Fruit fly (Drosophila melanogaster) whole organism, embryonic: ENCODE data around the gene cana.
A peak's percentile ranks its signal among the peaks of the same experiment; 100 is the strongest.

Experiments
- Adf1 ChIP-seq: fragments of 200-800 bp; sonication (Bioruptor generic); IDR thresholded peaks from 2 replicates; pipeline ENCODE4 v1.3.6; 2022; ENCODE audit warnings: missing biosample characterization, missing genetic modification characterization
- BEAF-32 ChIP-seq: fragments of 200-800 bp; sonication (Bioruptor generic); optimal IDR thresholded peaks from 3 replicates; lab custom pipeline; 2017; ENCODE audit warnings: missing biosample characterization, missing genetic modification characterization, mild to moderate bottlenecking, moderate library complexity, missing genetic modification reagents
- CG11085 ChIP-seq: fragments of 200-800 bp; sonication (Bioruptor generic); IDR thresholded peaks from 2 replicates; pipeline ENCODE4 v1.3.6; 2022; ENCODE audit warnings: missing biosample characterization, missing genetic modification characterization
- CG15011 ChIP-seq: fragments of 200-800 bp; sonication (Bioruptor generic); optimal IDR thresholded peaks from 3 replicates; lab custom pipeline; 2018; ENCODE audit warnings: missing biosample characterization, mild to moderate bottlenecking, missing genetic modification characterization
- CG17359 ChIP-seq: fragments of 200-800 bp; sonication (Bioruptor generic); optimal IDR thresholded peaks from 3 replicates; lab custom pipeline; 2018; ENCODE audit warnings: missing biosample characterization, mild to moderate bottlenecking, missing genetic modification characterization, moderate library complexity
- CG17568 ChIP-seq: fragments of 200-800 bp; sonication (Bioruptor generic); optimal IDR thresholded peaks from 2 replicates; lab custom pipeline; 2018; ENCODE audit warnings: missing biosample characterization, mild to moderate bottlenecking, missing genetic modification characterization, moderate library complexity
- CG17802 ChIP-seq: fragments of 200-800 bp; sonication (Bioruptor generic); optimal IDR thresholded peaks from 2 replicates; lab custom pipeline; 2018; ENCODE audit warnings: missing biosample characterization, mild to moderate bottlenecking, missing genetic modification characterization, moderate library complexity
- CG17912 ChIP-seq: fragments of 200-800 bp; sonication (Bioruptor generic); optimal IDR thresholded peaks from 2 replicates; lab custom pipeline; 2018; ENCODE audit warnings: missing biosample characterization, mild to moderate bottlenecking, missing genetic modification characterization
- CG2129 ChIP-seq: fragments of 200-800 bp; sonication (Bioruptor generic); IDR thresholded peaks from 2 replicates; pipeline ENCODE4 v1.3.6; 2022; ENCODE audit warnings: missing biosample characterization, missing genetic modification characterization; ENCODE audit not compliant: partially characterized antibody
- CG2875 ChIP-seq: fragments of 200-800 bp; sonication (Bioruptor generic); optimal IDR thresholded peaks from 2 replicates; lab custom pipeline; 2017; ENCODE audit warnings: missing biosample characterization, mild to moderate bottlenecking, missing genetic modification characterization, missing genetic modification reagents
- CG2889 ChIP-seq: fragments of 200-800 bp; sonication (Bioruptor generic); IDR thresholded peaks from 3 replicates; pipeline ENCODE4 v1.3.6; 2022; ENCODE audit warnings: missing biosample characterization, missing genetic modification characterization
- CG3163 ChIP-seq: fragments of 200-800 bp; sonication (Bioruptor generic); optimal IDR thresholded peaks from 3 replicates; lab custom pipeline; 2016; ENCODE audit warnings: missing biosample characterization, missing genetic modification characterization
- CG3407 ChIP-seq: fragments of 200-800 bp; sonication (Bioruptor generic); optimal IDR thresholded peaks from 2 replicates; lab custom pipeline; 2018; ENCODE audit warnings: missing biosample characterization, mild to moderate bottlenecking, missing genetic modification characterization
- CG34224 ChIP-seq: fragments of 200-800 bp; sonication (Bioruptor generic); IDR thresholded peaks from 3 replicates; pipeline ENCODE4 v1.3.6; 2022; ENCODE audit warnings: missing biosample characterization, missing genetic modification characterization; ENCODE audit not compliant: partially characterized antibody
- CG34422 ChIP-seq: fragments of 200-800 bp; sonication (Bioruptor generic); IDR thresholded peaks from 3 replicates; pipeline ENCODE4 v1.3.6; 2022; ENCODE audit warnings: missing biosample characterization, missing genetic modification characterization
- CG4820 ChIP-seq: fragments of 200-800 bp; sonication (Bioruptor generic); optimal IDR thresholded peaks from 3 replicates; lab custom pipeline; 2016; ENCODE audit warnings: missing biosample characterization, missing genetic modification characterization
- CG4854 ChIP-seq: fragments of 200-800 bp; sonication (Bioruptor generic); optimal IDR thresholded peaks from 2 replicates; lab custom pipeline; 2016; ENCODE audit warnings: missing biosample characterization, missing genetic modification characterization, inconsistent platforms
- CG8089 ChIP-seq: fragments of 200-800 bp; sonication (Bioruptor generic); optimal IDR thresholded peaks from 3 replicates; lab custom pipeline; 2016; ENCODE audit warnings: missing biosample characterization, missing genetic modification characterization
- Camta ChIP-seq: fragments of 200-800 bp; sonication (Bioruptor generic); optimal IDR thresholded peaks from 2 replicates; lab custom pipeline; 2016; ENCODE audit warnings: missing biosample characterization, missing genetic modification characterization
- Dad ChIP-seq: fragments of 200-800 bp; sonication (Bioruptor generic); optimal IDR thresholded peaks from 3 replicates; lab custom pipeline; 2016; ENCODE audit warnings: missing biosample characterization, missing genetic modification characterization
- HHEX ChIP-seq: fragments of 200-800 bp; sonication (Bioruptor generic); optimal IDR thresholded peaks from 3 replicates; lab custom pipeline; 2017; ENCODE audit warnings: missing biosample characterization, mild to moderate bottlenecking, missing genetic modification characterization, missing genetic modification reagents
- HLHmδ ChIP-seq: fragments of 200-800 bp; sonication (Bioruptor generic); optimal IDR thresholded peaks from 2 replicates; lab custom pipeline; 2018; ENCODE audit warnings: missing biosample characterization, mild to moderate bottlenecking, missing genetic modification characterization, moderate library complexity
- MBD-R2 ChIP-seq: fragments of 200-800 bp; sonication (Bioruptor generic); IDR thresholded peaks from 2 replicates; pipeline ENCODE4 v1.3.6; 2022; ENCODE audit warnings: missing biosample characterization, missing genetic modification characterization
- Mad ChIP-seq: fragments of 200-800 bp; sonication (Bioruptor generic); optimal IDR thresholded peaks from 2 replicates; lab custom pipeline; 2016; ENCODE audit warnings: missing biosample characterization, missing genetic modification characterization
- Mrtf ChIP-seq: fragments of 200-800 bp; sonication (Bioruptor generic); IDR thresholded peaks from 3 replicates; pipeline ENCODE4 v1.3.6; 2022; ENCODE audit warnings: missing biosample characterization, missing genetic modification characterization
- Myb ChIP-seq: fragments of 200-800 bp; sonication (Bioruptor generic); optimal IDR thresholded peaks from 2 replicates; lab custom pipeline; 2016; ENCODE audit warnings: missing biosample characterization, missing genetic modification characterization
- Sox102F ChIP-seq: fragments of 200-800 bp; sonication (Bioruptor generic); optimal IDR thresholded peaks from 2 replicates; lab custom pipeline; 2018; ENCODE audit warnings: missing biosample characterization, mild to moderate bottlenecking, missing genetic modification characterization, moderate library complexity
- Xbp1 ChIP-seq: fragments of 200-800 bp; sonication (Bioruptor generic); optimal IDR thresholded peaks from 3 replicates; lab custom pipeline; 2016; ENCODE audit warnings: missing biosample characterization, mild to moderate bottlenecking, missing genetic modification characterization
- ato ChIP-seq: fragments of 200-800 bp; sonication (Bioruptor generic); IDR thresholded peaks from 2 replicates; pipeline ENCODE4 v1.3.6; 2022; ENCODE audit warnings: missing biosample characterization, missing genetic modification characterization; ENCODE audit not compliant: partially characterized antibody
- bsh ChIP-seq, 2 experiments: fragments of 200-800 bp; sonication (Bioruptor generic); optimal IDR thresholded peaks; 2 replicates each; lab custom pipeline; 2017 to 2018; ENCODE audit warnings: mild to moderate bottlenecking in 2 of 2, missing biosample characterization in 2 of 2, missing genetic modification characterization in 2 of 2, moderate library complexity in 1 of 2
- chif ChIP-seq, 2 experiments: fragments of 200-800 bp; sonication (Bioruptor generic); optimal IDR thresholded peaks; 3 replicates each; lab custom pipeline; 2016; ENCODE audit warnings: missing biosample characterization in 2 of 2, missing genetic modification characterization in 2 of 2
- chinmo ChIP-seq: fragments of 200-800 bp; sonication (Bioruptor generic); IDR thresholded peaks from 4 replicates; pipeline ENCODE4 v1.3.6; 2022; ENCODE audit warnings: missing biosample characterization, missing genetic modification characterization; ENCODE audit not compliant: partially characterized antibody
- ci ChIP-seq: fragments of 200-800 bp; sonication (Bioruptor generic); IDR thresholded peaks from 3 replicates; pipeline ENCODE4 v1.3.6; 2022; ENCODE audit warnings: missing biosample characterization, missing genetic modification characterization
- danr ChIP-seq: fragments of 200-800 bp; sonication (Bioruptor generic); IDR thresholded peaks from 2 replicates; pipeline ENCODE4 v1.3.6; 2022; ENCODE audit warnings: missing biosample characterization, missing genetic modification characterization
- dysf ChIP-seq: fragments of 200-800 bp; sonication (Bioruptor generic); IDR thresholded peaks from 3 replicates; pipeline ENCODE4 v1.3.6; 2022; ENCODE audit warnings: missing biosample characterization, missing genetic modification characterization
- en ChIP-seq: fragments of 200-800 bp; sonication (Bioruptor generic); optimal IDR thresholded peaks from 2 replicates; lab custom pipeline; 2016; ENCODE audit warnings: missing biosample characterization, missing genetic modification characterization
- ewg ChIP-seq: fragments of 200-800 bp; sonication (Bioruptor generic); optimal IDR thresholded peaks from 3 replicates; lab custom pipeline; 2017; ENCODE audit warnings: mild to moderate bottlenecking, missing biosample characterization, missing genetic modification reagents, missing genetic modification characterization
- gro ChIP-seq: fragments of 200-800 bp; sonication (Bioruptor generic); optimal IDR thresholded peaks from 2 replicates; lab custom pipeline; 2016; ENCODE audit warnings: missing biosample characterization, missing genetic modification characterization
- jing ChIP-seq: fragments of 200-800 bp; sonication (Bioruptor generic); optimal IDR thresholded peaks from 2 replicates; lab custom pipeline; 2018; ENCODE audit warnings: missing biosample characterization, mild to moderate bottlenecking, missing genetic modification characterization
- klu ChIP-seq: fragments of 200-800 bp; sonication (Bioruptor generic); IDR thresholded peaks from 2 replicates; pipeline ENCODE4 v1.3.6; 2022; ENCODE audit warnings: missing biosample characterization, missing genetic modification characterization
- maf-S ChIP-seq: fragments of 200-800 bp; sonication (Bioruptor generic); optimal IDR thresholded peaks from 2 replicates; lab custom pipeline; 2016; ENCODE audit warnings: missing biosample characterization, missing genetic modification characterization
- nau ChIP-seq: fragments of 200-800 bp; sonication (Bioruptor generic); optimal IDR thresholded peaks from 3 replicates; lab custom pipeline; 2017; ENCODE audit warnings: missing biosample characterization, mild to moderate bottlenecking, missing genetic modification characterization, missing genetic modification reagents
- peb ChIP-seq: fragments of 200-800 bp; sonication (Bioruptor generic); IDR thresholded peaks from 2 replicates; pipeline ENCODE4 v1.3.6; 2022; ENCODE audit warnings: missing biosample characterization, missing genetic modification characterization
- pzg ChIP-seq: fragments of 200-800 bp; sonication (Bioruptor generic); optimal IDR thresholded peaks from 3 replicates; lab custom pipeline; 2018; ENCODE audit warnings: missing biosample characterization, mild to moderate bottlenecking, missing genetic modification characterization, moderate library complexity
- ranshi ChIP-seq: fragments of 200-800 bp; sonication (Bioruptor generic); IDR thresholded peaks from 2 replicates; pipeline ENCODE4 v1.3.6; 2022; ENCODE audit warnings: missing biosample characterization, missing genetic modification characterization
- so ChIP-seq: fragments of 200-800 bp; sonication (Bioruptor generic); IDR thresholded peaks from 3 replicates; pipeline ENCODE4 v1.3.6; 2022; ENCODE audit warnings: missing biosample characterization, missing genetic modification characterization
- twi ChIP-seq: fragments of 200-800 bp; optimal IDR thresholded peaks from 2 replicates; lab custom pipeline; 2019; ENCODE audit warnings: missing biosample characterization, mild to moderate bottlenecking, missing genetic modification characterization, moderate library complexity
- tx ChIP-seq: fragments of 200-800 bp; sonication (Bioruptor generic); optimal IDR thresholded peaks from 2 replicates; lab custom pipeline; 2016; ENCODE audit warnings: missing biosample characterization, missing genetic modification characterization
- wdn ChIP-seq: fragments of 200-800 bp; sonication (Bioruptor generic); IDR thresholded peaks from 2 replicates; pipeline ENCODE4 v1.3.6; 2022; ENCODE audit warnings: missing biosample characterization, missing genetic modification characterization
- zen2 ChIP-seq: fragments of 200-800 bp; sonication (Bioruptor generic); IDR thresholded peaks from 3 replicates; pipeline ENCODE4 v1.3.6; 2022; ENCODE audit warnings: missing biosample characterization, missing genetic modification characterization; ENCODE audit not compliant: partially characterized antibody

cana gene

dm6 chr2L:11323917-11324316 lies 54.3 kb downstream of the cana start (continued):
- TF ChIP-seq ewg (GFP tag; lab: Kevin White, UChicago) (peak; percentile 43), CG17568 (GFP tag; lab: Kevin White, UChicago) (peak; percentile 14), so (no peak), CG17912 (GFP tag; lab: Kevin White, UChicago) (no peak), Myb (GFP tag; lab: Kevin White, UChicago) (no peak), chinmo (GFP tag; lab: Robert Waterston, UW) (no peak), CG4854 (GFP tag; lab: Kevin White, UChicago) (no peak), CG34422 (GFP tag; lab: Robert Waterston, UW) (peak; percentile 58; the same call in 2 of the 3 replicates), zen2 (no peak), CG34224 (GFP tag; lab: Robert Waterston, UW) (no peak), ato (GFP tag; lab: Robert Waterston, UW) (no peak), wdn (GFP tag; lab: Robert Waterston, UW) (no peak), dysf (GFP tag; lab: Robert Waterston, UW) (peak; percentile 65; the same call in 2 of the 3 replicates), CG17359 (tag; lab: Kevin White, UChicago) (peak; percentile 64), CG17802 (peak; percentile 35), CG4820 (peak; percentile 63), pzg (GFP tag; lab: Kevin White, UChicago) (no peak), en (GFP tag; lab: Kevin White, UChicago) (no peak), gro (GFP tag; lab: Kevin White, UChicago) (no peak), BEAF-32 (GFP tag; lab: Kevin White, UChicago) (no peak), MBD-R2 (GFP tag; lab: Robert Waterston, UW) (0 out of 2 replicates have a peak, but pooled peaks have one; percentile 29), Xbp1 (GFP tag; lab: Kevin White, UChicago) (peak; percentile 69), chif (GFP tag; optimal IDR thresholded peaks at IDR 0.05; lab: Kevin White, UChicago) (peak; percentile 67 to 69), CG3163 (no peak), ci (GFP tag; lab: Robert Waterston, UW) (peak; percentile 85), HHEX (GFP tag; lab: Kevin White, UChicago) (peak; percentile 16), jing (GFP tag; lab: Kevin White, UChicago) (peak; percentile 32), Adf1 (GFP tag; lab: Robert Waterston, UW) (no peak), Mrtf (GFP tag; lab: Robert Waterston, UW) (peak; percentile 44; the same call in 1 of the 3 replicates), tx (GFP tag; lab: Kevin White, UChicago) (no peak), CG11085 (GFP tag; lab: Robert Waterston, UW) (no peak), HLHmδ (GFP tag; lab: Kevin White, UChicago) (no peak), peb (GFP tag; lab: Robert Waterston, UW) (peak; percentile 49; the same call in 1 of the 2 replicates), Sox102F (GFP tag; lab: Kevin White, UChicago) (peak; percentile 77), CG3407 (GFP tag; lab: Kevin White, UChicago) (peak; percentile 28), danr (GFP tag; lab: Robert Waterston, UW) (0 out of 2 replicates have a peak, but pooled peaks have one; percentile 21), maf-S (GFP tag; lab: Kevin White, UChicago) (no peak), bsh (GFP tag; optimal IDR thresholded peaks at IDR 0.05; lab: Kevin White, UChicago) (peak; percentile 79 to 94), Dad (no peak), nau (GFP tag; lab: Kevin White, UChicago) (no peak), CG2875 (peak; percentile 35), twi (tag; lab: Kevin White, UChicago) (no peak), Camta (GFP tag; lab: Kevin White, UChicago) (peak; percentile 53), CG2889 (GFP tag; lab: Robert Waterston, UW) (no peak), klu (GFP tag; lab: Robert Waterston, UW) (no peak), ranshi (GFP tag; lab: Robert Waterston, UW) (peak; percentile 67; the same call in 1 of the 2 replicates), CG8089 (GFP tag; lab: Kevin White, UChicago) (peak; percentile 28), CG2129 (GFP tag; lab: Robert Waterston, UW) (no peak), Mad (GFP tag; lab: Kevin White, UChicago) (peak; percentile 29), CG15011 (GFP tag; lab: Kevin White, UChicago) (no peak)
